Fruit fly (Drosophila melanogaster) whole organism, embryonic: ENCODE results near the gene RapGAP1.

Experiments
- Aef1 ChIP-seq: fragments of 200-800 bp; sonication (Bioruptor generic); IDR thresholded peaks from 3 replicates; pipeline ENCODE4 v1.3.6; 2022; ENCODE audit warnings: missing biosample characterization, missing genetic modification characterization
- Bdp1 ChIP-seq: fragments of 200-800 bp; sonication (Bioruptor generic); optimal IDR thresholded peaks from 3 replicates; lab custom pipeline; 2016; ENCODE audit warnings: missing biosample characterization, missing genetic modification characterization
- BtbVII ChIP-seq: fragments of 200-800 bp; sonication (Bioruptor generic); optimal IDR thresholded peaks from 3 replicates; lab custom pipeline; 2017; ENCODE audit warnings: missing biosample characterization, mild to moderate bottlenecking, missing genetic modification characterization
- CG11085 ChIP-seq: fragments of 200-800 bp; sonication (Bioruptor generic); IDR thresholded peaks from 2 replicates; pipeline ENCODE4 v1.3.6; 2022; ENCODE audit warnings: missing biosample characterization, missing genetic modification characterization
- CG11504 ChIP-seq: fragments of 200-800 bp; sonication (Bioruptor generic); optimal IDR thresholded peaks from 3 replicates; lab custom pipeline; 2019; ENCODE audit warnings: missing biosample characterization, mild to moderate bottlenecking, missing genetic modification characterization, moderate library complexity
- CG12769 ChIP-seq: fragments of 200-800 bp; sonication (Bioruptor generic); optimal IDR thresholded peaks from 2 replicates; lab custom pipeline; 2019; ENCODE audit warnings: missing biosample characterization, mild to moderate bottlenecking, missing genetic modification characterization, moderate library complexity
- CG13894 ChIP-seq: fragments of 200-800 bp; sonication (Bioruptor generic); optimal IDR thresholded peaks from 3 replicates; lab custom pipeline; 2018; ENCODE audit warnings: missing biosample characterization, mild to moderate bottlenecking, missing genetic modification characterization, moderate library complexity
- CG14860 ChIP-seq: fragments of 200-800 bp; sonication (Bioruptor generic); IDR thresholded peaks from 3 replicates; pipeline ENCODE4 v1.3.6; 2022; ENCODE audit warnings: missing biosample characterization, missing genetic modification characterization; ENCODE audit not compliant: partially characterized antibody
- CG15011 ChIP-seq: fragments of 200-800 bp; sonication (Bioruptor generic); optimal IDR thresholded peaks from 3 replicates; lab custom pipeline; 2018; ENCODE audit warnings: missing biosample characterization, mild to moderate bottlenecking, missing genetic modification characterization
- CG1603 ChIP-seq: fragments of 200-800 bp; sonication (Bioruptor generic); optimal IDR thresholded peaks from 2 replicates; lab custom pipeline; 2019; ENCODE audit warnings: missing biosample characterization, mild to moderate bottlenecking, missing genetic modification characterization, moderate library complexity
- CG16815 ChIP-seq: fragments of 200-800 bp; sonication (Bioruptor generic); optimal IDR thresholded peaks from 3 replicates; lab custom pipeline; 2017; ENCODE audit warnings: missing biosample characterization, mild to moderate bottlenecking, missing genetic modification characterization
- CG17568 ChIP-seq: fragments of 200-800 bp; sonication (Bioruptor generic); optimal IDR thresholded peaks from 2 replicates; lab custom pipeline; 2018; ENCODE audit warnings: missing biosample characterization, mild to moderate bottlenecking, missing genetic modification characterization, moderate library complexity
- CG18599 ChIP-seq: fragments of 200-800 bp; sonication (Bioruptor generic); optimal IDR thresholded peaks from 3 replicates; lab custom pipeline; 2017; ENCODE audit warnings: missing biosample characterization, missing genetic modification characterization, mild to moderate bottlenecking, moderate library complexity, missing genetic modification reagents
- CG2875 ChIP-seq: fragments of 200-800 bp; sonication (Bioruptor generic); optimal IDR thresholded peaks from 2 replicates; lab custom pipeline; 2017; ENCODE audit warnings: missing biosample characterization, mild to moderate bottlenecking, missing genetic modification characterization, missing genetic modification reagents
- CG2889 ChIP-seq: fragments of 200-800 bp; sonication (Bioruptor generic); IDR thresholded peaks from 3 replicates; pipeline ENCODE4 v1.3.6; 2022; ENCODE audit warnings: missing biosample characterization, missing genetic modification characterization
- CG30020 ChIP-seq: fragments of 200-800 bp; optimal IDR thresholded peaks from 2 replicates; lab custom pipeline; 2019; ENCODE audit warnings: missing biosample characterization, mild to moderate bottlenecking, missing genetic modification characterization, moderate library complexity
- CG3163 ChIP-seq: fragments of 200-800 bp; sonication (Bioruptor generic); optimal IDR thresholded peaks from 3 replicates; lab custom pipeline; 2016; ENCODE audit warnings: missing biosample characterization, missing genetic modification characterization
- CG3726 ChIP-seq: fragments of 200-800 bp; sonication (Bioruptor generic); IDR thresholded peaks from 3 replicates; pipeline ENCODE4, ENCODE4 v1.3.6; 2022; ENCODE audit warnings: missing biosample characterization, missing genetic modification characterization
- CG42726 ChIP-seq: fragments of 200-800 bp; sonication (Bioruptor generic); IDR thresholded peaks from 2 replicates; pipeline ENCODE4 v1.3.6; 2022; ENCODE audit warnings: missing biosample characterization, missing genetic modification characterization; ENCODE audit not compliant: partially characterized antibody
- CG4424 ChIP-seq: fragments of 200-800 bp; sonication (Bioruptor generic); optimal IDR thresholded peaks from 3 replicates; lab custom pipeline; 2016; ENCODE audit warnings: missing biosample characterization, missing genetic modification characterization
- CG4707 ChIP-seq: fragments of 200-800 bp; sonication (Bioruptor generic); optimal IDR thresholded peaks from 2 replicates; lab custom pipeline; 2018; ENCODE audit warnings: missing biosample characterization, mild to moderate bottlenecking, missing genetic modification characterization, moderate library complexity
- CG4854 ChIP-seq: fragments of 200-800 bp; sonication (Bioruptor generic); optimal IDR thresholded peaks from 2 replicates; lab custom pipeline; 2016; ENCODE audit warnings: missing biosample characterization, missing genetic modification characterization, inconsistent platforms
- CG6175 ChIP-seq: fragments of 200-800 bp; sonication (Bioruptor generic); IDR thresholded peaks from 3 replicates; pipeline ENCODE4 v1.3.6; 2022; ENCODE audit warnings: missing biosample characterization, missing genetic modification characterization
- CG6654 ChIP-seq: fragments of 200-800 bp; sonication (Bioruptor generic); optimal IDR thresholded peaks from 2 replicates; lab custom pipeline; 2017; ENCODE audit warnings: missing biosample characterization, mild to moderate bottlenecking, missing genetic modification characterization
- CG7357 ChIP-seq: fragments of 200-800 bp; sonication (Bioruptor generic); IDR thresholded peaks from 3 replicates; pipeline ENCODE4 v1.3.6; 2022; ENCODE audit warnings: missing biosample characterization, missing genetic modification characterization
- CG7987 ChIP-seq: fragments of 200-800 bp; sonication (Bioruptor generic); optimal IDR thresholded peaks from 2 replicates; lab custom pipeline; 2018; ENCODE audit warnings: missing biosample characterization, mild to moderate bottlenecking, missing genetic modification characterization, moderate library complexity
- D19A ChIP-seq: fragments of 200-800 bp; optimal IDR thresholded peaks from 3 replicates; lab custom pipeline; 2019; ENCODE audit warnings: missing biosample characterization, mild to moderate bottlenecking, missing genetic modification characterization, moderate library complexity
- Dfd ChIP-seq, 2 experiments: fragments of >200 bp; optimal IDR thresholded peaks; 2 replicates each; lab custom pipeline; 2017; ENCODE audit warnings: missing biosample characterization in 2 of 2, missing genetic modification characterization in 2 of 2
- HmgZ ChIP-seq: fragments of 200-800 bp; sonication (Bioruptor generic); optimal IDR thresholded peaks from 2 replicates; lab custom pipeline; 2018; ENCODE audit warnings: missing biosample characterization, mild to moderate bottlenecking, missing genetic modification characterization
- Mes4 ChIP-seq: fragments of 200-800 bp; sonication (Bioruptor generic); optimal IDR thresholded peaks from 2 replicates; lab custom pipeline; 2016; ENCODE audit warnings: missing biosample characterization, missing genetic modification characterization
- Oaz ChIP-seq: fragments of 200-800 bp; sonication (Bioruptor generic); IDR thresholded peaks from 2 replicates; pipeline ENCODE4 v1.3.6; 2022; ENCODE audit warnings: missing biosample characterization, missing genetic modification characterization
- Six4 ChIP-seq: fragments of 200-800 bp; sonication (Bioruptor generic); optimal IDR thresholded peaks from 2 replicates; lab custom pipeline; 2016; ENCODE audit warnings: missing biosample characterization, missing genetic modification characterization
- Vsx1 ChIP-seq: fragments of 200-800 bp; sonication (Bioruptor generic); optimal IDR thresholded peaks from 2 replicates; lab custom pipeline; 2017; ENCODE audit warnings: missing biosample characterization, mild to moderate bottlenecking, missing genetic modification characterization, missing genetic modification reagents
- ab ChIP-seq: fragments of 200-800 bp; sonication (Bioruptor generic); optimal IDR thresholded peaks from 2 replicates; lab custom pipeline; 2016; ENCODE audit warnings: missing biosample characterization, missing genetic modification characterization
- br ChIP-seq: fragments of >200 bp; optimal IDR thresholded peaks from 2 replicates; lab custom pipeline; 2017
- btn ChIP-seq: fragments of 200-800 bp; sonication (Bioruptor generic); optimal IDR thresholded peaks from 2 replicates; lab custom pipeline; 2016; ENCODE audit warnings: missing biosample characterization, missing genetic modification characterization
- cas ChIP-seq: fragments of 200-800 bp; sonication (Bioruptor generic); IDR thresholded peaks from 2 replicates; pipeline ENCODE4 v1.3.6; 2022; ENCODE audit warnings: missing biosample characterization, missing genetic modification characterization
- cato ChIP-seq: fragments of 200-800 bp; sonication (Bioruptor generic); optimal IDR thresholded peaks from 2 replicates; lab custom pipeline; 2016; ENCODE audit warnings: missing biosample characterization, missing genetic modification characterization, borderline replicate concordance
- chm ChIP-seq: fragments of 200-800 bp; sonication (Bioruptor generic); IDR thresholded peaks from 2 replicates; pipeline ENCODE4 v1.3.6; 2022; ENCODE audit warnings: missing biosample characterization, missing genetic modification characterization
- ewg ChIP-seq: fragments of 200-800 bp; sonication (Bioruptor generic); optimal IDR thresholded peaks from 3 replicates; lab custom pipeline; 2017; ENCODE audit warnings: mild to moderate bottlenecking, missing biosample characterization, missing genetic modification reagents, missing genetic modification characterization
- exex ChIP-seq: fragments of 200-800 bp; sonication (Bioruptor generic); optimal IDR thresholded peaks from 4 replicates; lab custom pipeline; 2018; ENCODE audit warnings: missing biosample characterization, mild to moderate bottlenecking, missing genetic modification characterization, moderate library complexity
- eyg ChIP-seq: fragments of 200-800 bp; sonication (Bioruptor generic); optimal IDR thresholded peaks from 3 replicates; lab custom pipeline; 2016; ENCODE audit warnings: missing biosample characterization, missing genetic modification characterization
- fd64A ChIP-seq: fragments of 200-800 bp; sonication (Bioruptor generic); optimal IDR thresholded peaks from 3 replicates; lab custom pipeline; 2018; ENCODE audit warnings: missing biosample characterization, mild to moderate bottlenecking, missing genetic modification characterization
- insv ChIP-seq, 2 experiments: fragments of 200-800 bp; sonication (Bioruptor generic); optimal IDR thresholded peaks; 3 replicates each; lab custom pipeline; 2016 to 2018; ENCODE audit warnings: missing biosample characterization in 2 of 2, missing genetic modification characterization in 2 of 2
- inv ChIP-seq: fragments of 200-800 bp; sonication (Bioruptor generic); IDR thresholded peaks from 2 replicates; pipeline ENCODE4 v1.3.6; 2022; ENCODE audit warnings: missing biosample characterization, missing genetic modification characterization; ENCODE audit not compliant: partially characterized antibody
- klu ChIP-seq: fragments of 200-800 bp; sonication (Bioruptor generic); IDR thresholded peaks from 2 replicates; pipeline ENCODE4 v1.3.6; 2022; ENCODE audit warnings: missing biosample characterization, missing genetic modification characterization
- odd ChIP-seq: fragments of 200-800 bp; sonication (Bioruptor generic); optimal IDR thresholded peaks from 2 replicates; lab custom pipeline; 2017; ENCODE audit warnings: missing biosample characterization, mild to moderate bottlenecking, missing genetic modification characterization
- ro ChIP-seq: fragments of 200-800 bp; sonication (Bioruptor generic); IDR thresholded peaks from 2 replicates; pipeline ENCODE4 v1.3.6; 2022; ENCODE audit warnings: missing biosample characterization, missing genetic modification characterization
- slou ChIP-seq: fragments of 200-800 bp; sonication (Bioruptor generic); optimal IDR thresholded peaks from 3 replicates; lab custom pipeline; 2016; ENCODE audit warnings: missing biosample characterization, missing genetic modification characterization
- so ChIP-seq: fragments of 200-800 bp; sonication (Bioruptor generic); IDR thresholded peaks from 3 replicates; pipeline ENCODE4 v1.3.6; 2022; ENCODE audit warnings: missing biosample characterization, missing genetic modification characterization
- tio ChIP-seq: fragments of 200-800 bp; sonication (Bioruptor generic); optimal IDR thresholded peaks from 2 replicates; lab custom pipeline; 2017; ENCODE audit warnings: missing biosample characterization, missing genetic modification characterization, inconsistent platforms

The RapGAP1 gene

DNA sequence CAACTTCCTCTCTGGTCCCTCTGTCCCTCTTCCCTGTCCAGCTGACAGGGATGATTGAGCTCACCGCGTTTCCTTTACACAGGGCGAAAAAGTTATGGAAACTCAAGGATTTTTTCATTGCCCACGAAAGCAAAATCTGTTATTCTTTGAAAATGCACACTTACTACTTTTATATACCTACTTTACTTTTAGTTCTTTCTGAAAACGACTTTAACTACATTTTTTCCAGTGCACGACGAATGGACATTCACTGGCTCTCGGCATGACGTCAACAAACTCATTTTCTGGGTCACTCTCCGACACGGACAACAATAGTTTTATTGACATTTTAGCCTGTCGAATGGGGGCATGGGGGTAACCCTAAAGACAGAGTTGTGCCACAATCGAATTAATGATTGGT is 65.9 kb downstream of the RapGAP1 start (continued):
- TF ChIP-seq Mes4 (peak; percentile 33), CG6175 (peak; percentile 60; the same call in 1 of the 3 replicates), CG15011 (GFP tag; lab: Kevin White, UChicago) (peak; percentile 56), klu (peak; percentile 49; the same call in 1 of the 2 replicates), CG42726 (GFP tag; lab: Robert Waterston, UW) (no peak), CG7987 (no peak), CG3163 (GFP tag; lab: Kevin White, UChicago) (peak; percentile 47), CG13894 (peak; percentile 72), CG30020 (tag; lab: Kevin White, UChicago) (no peak), slou (GFP tag; lab: Kevin White, UChicago) (peak; percentile 57), Oaz (peak; percentile 44; the same call in 1 of the 2 replicates), CG1603 (tag; lab: Kevin White, UChicago) (peak; percentile 78), CG3726 (GFP tag; lab: Robert Waterston, UW) (peak; percentile 51; the same call in 1 of the 3 replicates), so (GFP tag; lab: Robert Waterston, UW) (no peak), Vsx1 (peak; percentile 54), CG4424 (GFP tag; lab: Kevin White, UChicago) (peak; percentile 75), odd (GFP tag; lab: Kevin White, UChicago) (peak; percentile 43), Dfd (GFP tag; optimal IDR thresholded peaks at IDR 0.05; lab: Kevin White, UChicago) (no peak), exex (peak; percentile 14), Six4 (GFP tag; lab: Kevin White, UChicago) (peak; percentile 71), CG17568 (GFP tag; lab: Kevin White, UChicago) (peak; percentile 51), CG2875 (peak; percentile 45), cas (no peak), CG14860 (no peak), cato (GFP tag; lab: Kevin White, UChicago) (no peak), CG6654 (GFP tag; lab: Kevin White, UChicago) (no peak), CG7357 (GFP tag; lab: Robert Waterston, UW) (peak; percentile 66; the same call in 1 of the 3 replicates), CG2889 (GFP tag; lab: Robert Waterston, UW) (0 out of 3 replicates have a peak, but pooled peaks have one; percentile 31), eyg (GFP tag; lab: Kevin White, UChicago) (peak; percentile 77), btn (peak; percentile 30), CG4854 (peak; percentile 45), chm (GFP tag; lab: Robert Waterston, UW) (peak; percentile 67; the same call in 1 of the 2 replicates), ewg (peak; percentile 37), CG11504 (tag; lab: Kevin White, UChicago) (peak; percentile 70), br (lab: Kevin White, UChicago) (no peak), ab (GFP tag; lab: Kevin White, UChicago) (no peak), CG18599 (peak; percentile 92), Bdp1 (GFP tag; lab: Kevin White, UChicago) (peak; percentile 39), D19A (tag; lab: Kevin White, UChicago) (peak; percentile 54), CG16815 (GFP tag; lab: Kevin White, UChicago) (peak; percentile 69), insv (GFP tag; optimal IDR thresholded peaks at IDR 0.05; lab: Kevin White, UChicago) (no peak), CG4707 (peak; percentile 29), BtbVII (peak; percentile 63), CG12769 (tag; lab: Kevin White, UChicago) (peak; percentile 71), fd64A (GFP tag; lab: Kevin White, UChicago) (no peak), ro (GFP tag; lab: Robert Waterston, UW) (peak; percentile 66), tio (GFP tag; lab: Kevin White, UChicago) (peak; percentile 74), Aef1 (GFP tag; lab: Robert Waterston, UW) (peak; percentile 58), CG11085 (GFP tag; lab: Robert Waterston, UW) (peak; percentile 38; the same call in 1 of the 2 replicates), HmgZ (tag; lab: Kevin White, UChicago) (peak; percentile 33), inv (GFP tag; lab: Robert Waterston, UW) (no peak)
